Worm (Caenorhabditis elegans) whole organism, early embryonic: ENCODE results near the gene F14F9.8.

Experiments used
- B0310.2 ChIP-seq: sonication (generic microtip); optimal IDR thresholded peaks from 2 replicates; lab custom pipeline; 2016; ENCODE audit warnings: mild to moderate bottlenecking, missing genetic modification characterization, missing compliant biosample characterization
- F13C5.2 ChIP-seq: sonication (generic microtip); optimal IDR thresholded peaks from 2 replicates; lab custom pipeline; 2017; ENCODE audit warnings: mild to moderate bottlenecking, missing genetic modification characterization, inconsistent platforms, missing compliant biosample characterization
- ama-1 ChIP-seq: fragments of 150-350 bp; optimal IDR thresholded peaks from 2 replicates; lab custom pipeline; 2014
- ceh-13 ChIP-seq: fragments of 200-800 bp; sonication (Bioruptor generic); optimal IDR thresholded peaks from 2 replicates; lab custom pipeline; 2018; ENCODE audit warnings: mild to moderate bottlenecking, missing genetic modification characterization, missing compliant biosample characterization
- ets-7 ChIP-seq: sonication (generic microtip); optimal IDR thresholded peaks from 2 replicates; lab custom pipeline; 2016; ENCODE audit warnings: missing genotype, missing genetic modification characterization, missing compliant biosample characterization
- flt-1 ChIP-seq: fragments of 200-800 bp; sonication (Bioruptor generic); IDR thresholded peaks from 2 replicates; pipeline ENCODE4 v1.3.6; 2022; ENCODE audit warnings: missing genetic modification characterization, missing compliant biosample characterization
- sea-1 ChIP-seq: fragments of 200-800 bp; sonication (Bioruptor generic); conservative IDR thresholded peaks from 2 replicates; pipeline ENCODE4 v1.3.6; 2022; ENCODE audit warnings: missing genetic modification characterization, missing compliant biosample characterization
- tbx-11 ChIP-seq: fragments of 200-800 bp; sonication (Bioruptor generic); IDR thresholded peaks from 2 replicates; pipeline ENCODE4 v1.3.6; 2022; ENCODE audit warnings: missing genetic modification characterization, missing compliant biosample characterization
- tra-4 ChIP-seq: sonication (generic microtip); optimal IDR thresholded peaks from 2 replicates; lab custom pipeline; 2017; ENCODE audit warnings: missing genetic modification characterization, missing compliant biosample characterization

- TF ChIP-seq ama-1 (lab: Kevin White, UChicago), result no peak
- TF ChIP-seq ets-7 (tag; lab: Kevin White, UChicago), result no peak
- TF ChIP-seq sea-1 (GFP tag; lab: Robert Waterston, UW), result no peak
- TF ChIP-seq F13C5.2, result no peak
- no peak for TF ChIP-seq flt-1 (GFP tag; lab: Robert Waterston, UW)
- TF ChIP-seq B0310.2 (tag; lab: Kevin White, UChicago), result no peak
- TF ChIP-seq tbx-11 (GFP tag; lab: Robert Waterston, UW), result no peak
- TF ChIP-seq ceh-13 (GFP tag; lab: Kevin White, UChicago), result no peak
- TF ChIP-seq tra-4 (tag; lab: Kevin White, UChicago), result no peak
These were observed 27.5 kb downstream of the F14F9.8 start, which contains the start of gene srx-39 for ce11 chrV:5157660-5158059.
